Fruit fly (Drosophila melanogaster) whole organism, embryonic: ENCODE data around the gene Nca.

ENCODE experiments used
- Ada2b ChIP-seq: fragments of 200-800 bp; sonication (Bioruptor generic); IDR thresholded peaks from 2 replicates; pipeline ENCODE4 v1.3.6; 2022; ENCODE audit warnings: missing biosample characterization, missing genetic modification characterization
- BtbVII ChIP-seq: fragments of 200-800 bp; sonication (Bioruptor generic); optimal IDR thresholded peaks from 3 replicates; lab custom pipeline; 2017; ENCODE audit warnings: missing biosample characterization, mild to moderate bottlenecking, missing genetic modification characterization
- CG1024 ChIP-seq: fragments of 200-800 bp; sonication (Bioruptor generic); IDR thresholded peaks from 2 replicates; pipeline ENCODE4 v1.3.6; 2022; ENCODE audit warnings: missing biosample characterization, missing genetic modification characterization
- CG10274 ChIP-seq: fragments of 200-800 bp; sonication (Bioruptor generic); optimal IDR thresholded peaks from 3 replicates; lab custom pipeline; 2017; ENCODE audit warnings: missing biosample characterization, mild to moderate bottlenecking, missing genetic modification characterization
- CG10366 ChIP-seq: fragments of 200-800 bp; sonication (Bioruptor generic); IDR thresholded peaks from 2 replicates; pipeline ENCODE4 v1.3.6; 2022; ENCODE audit warnings: missing biosample characterization, missing genetic modification characterization
- CG10654 ChIP-seq: fragments of 200-800 bp; sonication (Bioruptor generic); optimal IDR thresholded peaks from 2 replicates; lab custom pipeline; 2016; ENCODE audit warnings: missing biosample characterization, missing genetic modification characterization
- CG11723 ChIP-seq: fragments of 200-800 bp; sonication (Bioruptor generic); optimal IDR thresholded peaks from 2 replicates; lab custom pipeline; 2017; ENCODE audit warnings: missing biosample characterization, mild to moderate bottlenecking, missing genetic modification characterization
- CG14710 ChIP-seq: fragments of 200-800 bp; sonication (Bioruptor generic); optimal IDR thresholded peaks from 3 replicates; lab custom pipeline; 2019; ENCODE audit warnings: missing biosample characterization, mild to moderate bottlenecking, missing genetic modification characterization, moderate library complexity
- CG1603 ChIP-seq: fragments of 200-800 bp; sonication (Bioruptor generic); optimal IDR thresholded peaks from 2 replicates; lab custom pipeline; 2019; ENCODE audit warnings: missing biosample characterization, mild to moderate bottlenecking, missing genetic modification characterization, moderate library complexity
- CG17385 ChIP-seq: fragments of 200-800 bp; sonication (Bioruptor generic); optimal IDR thresholded peaks from 3 replicates; lab custom pipeline; 2018; ENCODE audit warnings: missing biosample characterization, mild to moderate bottlenecking, missing genetic modification characterization
- CG17802 ChIP-seq: fragments of 200-800 bp; sonication (Bioruptor generic); optimal IDR thresholded peaks from 2 replicates; lab custom pipeline; 2018; ENCODE audit warnings: missing biosample characterization, mild to moderate bottlenecking, missing genetic modification characterization, moderate library complexity
- CG18476 ChIP-seq: fragments of 200-800 bp; sonication (Bioruptor generic); optimal IDR thresholded peaks from 2 replicates; lab custom pipeline; 2016; ENCODE audit warnings: missing biosample characterization, mild to moderate bottlenecking, missing genetic modification characterization
- CG18764 ChIP-seq: fragments of 200-800 bp; sonication (Bioruptor generic); optimal IDR thresholded peaks from 3 replicates; lab custom pipeline; 2016; ENCODE audit warnings: missing biosample characterization, missing genetic modification characterization
- CG30020 ChIP-seq: fragments of 200-800 bp; optimal IDR thresholded peaks from 2 replicates; lab custom pipeline; 2019; ENCODE audit warnings: missing biosample characterization, mild to moderate bottlenecking, missing genetic modification characterization, moderate library complexity
- CG3847 ChIP-seq: fragments of 200-800 bp; sonication (Bioruptor generic); IDR thresholded peaks from 2 replicates; pipeline ENCODE4 v1.3.6; 2022; ENCODE audit warnings: missing biosample characterization, missing genetic modification characterization
- CG4360 ChIP-seq: fragments of 200-800 bp; sonication (Bioruptor generic); IDR thresholded peaks from 2 replicates; pipeline ENCODE4 v1.3.6; 2022; ENCODE audit warnings: missing biosample characterization, missing genetic modification characterization
- CG5245 ChIP-seq: fragments of 200-800 bp; sonication (Bioruptor generic); optimal IDR thresholded peaks from 3 replicates; lab custom pipeline; 2016; ENCODE audit warnings: missing biosample characterization, missing genetic modification characterization
- Chrac-16 ChIP-seq: fragments of 200-800 bp; sonication (Bioruptor generic); optimal IDR thresholded peaks from 3 replicates; lab custom pipeline; 2016; ENCODE audit warnings: missing biosample characterization, missing genetic modification characterization
- Doc3 ChIP-seq: fragments of 200-800 bp; sonication (Bioruptor generic); IDR thresholded peaks from 3 replicates; pipeline ENCODE4 v1.3.6; 2022; ENCODE audit warnings: missing biosample characterization, missing genetic modification characterization; ENCODE audit not compliant: partially characterized antibody
- Eip74EF ChIP-seq, 2 experiments: fragments of 200-800 bp in 1 of 2; fragments of >200 bp in 1 of 2; sonication (Bioruptor generic) in 1 of 2; optimal IDR thresholded peaks; 2 replicates each; lab custom pipeline; 2017 to 2019; ENCODE audit warnings: missing biosample characterization in 2 of 2, missing genetic modification characterization in 2 of 2, mild to moderate bottlenecking in 1 of 2, moderate library complexity in 1 of 2
- Fer2 ChIP-seq: fragments of 200-800 bp; sonication (Bioruptor generic); optimal IDR thresholded peaks from 2 replicates; lab custom pipeline; 2018; ENCODE audit warnings: missing biosample characterization, mild to moderate bottlenecking, missing genetic modification characterization, moderate library complexity
- H15 ChIP-seq: fragments of 200-800 bp; sonication (Bioruptor generic); IDR thresholded peaks from 3 replicates; pipeline ENCODE4 v1.3.6; 2022; ENCODE audit warnings: missing biosample characterization, missing genetic modification characterization
- MESR4 ChIP-seq: fragments of 200-800 bp; sonication (Bioruptor generic); optimal IDR thresholded peaks from 2 replicates; lab custom pipeline; 2018; ENCODE audit warnings: missing biosample characterization, mild to moderate bottlenecking, missing genetic modification characterization, moderate library complexity
- Mrtf ChIP-seq: fragments of 200-800 bp; sonication (Bioruptor generic); IDR thresholded peaks from 3 replicates; pipeline ENCODE4 v1.3.6; 2022; ENCODE audit warnings: missing biosample characterization, missing genetic modification characterization
- NC2α ChIP-seq: fragments of 200-800 bp; sonication (Bioruptor generic); optimal IDR thresholded peaks from 2 replicates; lab custom pipeline; 2016; ENCODE audit warnings: missing biosample characterization, missing genetic modification characterization
- Neu2 ChIP-seq: fragments of 200-800 bp; sonication (Bioruptor generic); optimal IDR thresholded peaks from 3 replicates; lab custom pipeline; 2016; ENCODE audit warnings: missing biosample characterization, missing genetic modification characterization, borderline replicate concordance
- Oaz ChIP-seq: fragments of 200-800 bp; sonication (Bioruptor generic); IDR thresholded peaks from 2 replicates; pipeline ENCODE4 v1.3.6; 2022; ENCODE audit warnings: missing biosample characterization, missing genetic modification characterization
- Stat92E ChIP-seq, 3 experiments: fragments of >200 bp in 2 of 3; fragments of 200-800 bp in 1 of 3; sonication (Bioruptor generic) in 1 of 3; optimal IDR thresholded peaks; 2 replicates each; lab custom pipeline; 2017 to 2019; ENCODE audit warnings: missing biosample characterization in 3 of 3, missing genetic modification characterization in 3 of 3, mild to moderate bottlenecking in 1 of 3, moderate library complexity in 1 of 3
- YL-1 ChIP-seq: fragments of 200-800 bp; sonication (Bioruptor generic); optimal IDR thresholded peaks from 3 replicates; lab custom pipeline; 2017; ENCODE audit warnings: missing biosample characterization, mild to moderate bottlenecking, missing genetic modification characterization
- bbx ChIP-seq: fragments of 200-800 bp; sonication (Bioruptor generic); IDR thresholded peaks from 2 replicates; pipeline ENCODE4 v1.3.6; 2022; ENCODE audit warnings: missing biosample characterization, missing genetic modification characterization; ENCODE audit not compliant: partially characterized antibody
- bowl ChIP-seq: fragments of 200-800 bp; sonication (Bioruptor generic); IDR thresholded peaks from 2 replicates; pipeline ENCODE4 v1.3.6; 2022; ENCODE audit warnings: missing biosample characterization, missing genetic modification characterization
- bsh ChIP-seq, 2 experiments: fragments of 200-800 bp; sonication (Bioruptor generic); optimal IDR thresholded peaks; 2 replicates each; lab custom pipeline; 2017 to 2018; ENCODE audit warnings: mild to moderate bottlenecking in 2 of 2, missing biosample characterization in 2 of 2, missing genetic modification characterization in 2 of 2, moderate library complexity in 1 of 2
- cas ChIP-seq: fragments of 200-800 bp; sonication (Bioruptor generic); IDR thresholded peaks from 2 replicates; pipeline ENCODE4 v1.3.6; 2022; ENCODE audit warnings: missing biosample characterization, missing genetic modification characterization
- cg ChIP-seq: fragments of 200-800 bp; sonication (Bioruptor generic); optimal IDR thresholded peaks from 3 replicates; lab custom pipeline; 2019; ENCODE audit warnings: missing biosample characterization, mild to moderate bottlenecking, missing genetic modification characterization, moderate library complexity
- chinmo ChIP-seq: fragments of 200-800 bp; sonication (Bioruptor generic); IDR thresholded peaks from 4 replicates; pipeline ENCODE4 v1.3.6; 2022; ENCODE audit warnings: missing biosample characterization, missing genetic modification characterization; ENCODE audit not compliant: partially characterized antibody
- eyg ChIP-seq: fragments of 200-800 bp; sonication (Bioruptor generic); optimal IDR thresholded peaks from 3 replicates; lab custom pipeline; 2016; ENCODE audit warnings: missing biosample characterization, missing genetic modification characterization
- gcm ChIP-seq: fragments of 200-800 bp; sonication (Bioruptor generic); optimal IDR thresholded peaks from 2 replicates; lab custom pipeline; 2019; ENCODE audit warnings: missing biosample characterization, mild to moderate bottlenecking, missing genetic modification characterization, moderate library complexity
- grn ChIP-seq: fragments of 200-800 bp; sonication (Bioruptor generic); optimal IDR thresholded peaks from 3 replicates; lab custom pipeline; 2017; ENCODE audit warnings: missing biosample characterization, missing genetic modification characterization
- kay ChIP-seq: fragments of 200-800 bp; sonication (Bioruptor generic); optimal IDR thresholded peaks from 2 replicates; lab custom pipeline; 2016; ENCODE audit warnings: missing biosample characterization, missing genetic modification characterization
- maf-S ChIP-seq: fragments of 200-800 bp; sonication (Bioruptor generic); optimal IDR thresholded peaks from 2 replicates; lab custom pipeline; 2016; ENCODE audit warnings: missing biosample characterization, missing genetic modification characterization
- nerfin-1 ChIP-seq: fragments of 200-800 bp; sonication (Bioruptor generic); optimal IDR thresholded peaks from 3 replicates; lab custom pipeline; 2019; ENCODE audit warnings: missing biosample characterization, mild to moderate bottlenecking, missing genetic modification characterization, moderate library complexity
- nmo ChIP-seq: fragments of 200-800 bp; sonication (Bioruptor generic); optimal IDR thresholded peaks from 2 replicates; lab custom pipeline; 2018; ENCODE audit warnings: missing biosample characterization, mild to moderate bottlenecking, missing genetic modification characterization, moderate library complexity
- oc ChIP-seq: fragments of 200-800 bp; sonication (Bioruptor generic); optimal IDR thresholded peaks from 2 replicates; lab custom pipeline; 2018; ENCODE audit warnings: missing biosample characterization, mild to moderate bottlenecking, missing genetic modification characterization, moderate library complexity
- onecut ChIP-seq: fragments of 200-800 bp; sonication (Bioruptor generic); IDR thresholded peaks from 2 replicates; pipeline ENCODE4 v1.3.6; 2022; ENCODE audit warnings: missing biosample characterization, missing genetic modification characterization
- pros ChIP-seq: fragments of 200-800 bp; sonication (Bioruptor generic); optimal IDR thresholded peaks from 3 replicates; lab custom pipeline; 2019; ENCODE audit warnings: missing biosample characterization, mild to moderate bottlenecking, missing genetic modification characterization, moderate library complexity
- row ChIP-seq: fragments of 200-800 bp; sonication (Bioruptor generic); IDR thresholded peaks from 3 replicates; pipeline ENCODE4 v1.3.6; 2022; ENCODE audit warnings: missing biosample characterization, missing genetic modification characterization
- sug ChIP-seq: fragments of 200-800 bp; optimal IDR thresholded peaks from 2 replicates; lab custom pipeline; 2019; ENCODE audit warnings: missing biosample characterization, mild to moderate bottlenecking, missing genetic modification characterization, moderate library complexity
- wek ChIP-seq: fragments of 200-800 bp; sonication (Bioruptor generic); optimal IDR thresholded peaks from 3 replicates; lab custom pipeline; 2018; ENCODE audit warnings: missing biosample characterization, mild to moderate bottlenecking, missing genetic modification characterization, moderate library complexity

The Nca gene

DNA sequence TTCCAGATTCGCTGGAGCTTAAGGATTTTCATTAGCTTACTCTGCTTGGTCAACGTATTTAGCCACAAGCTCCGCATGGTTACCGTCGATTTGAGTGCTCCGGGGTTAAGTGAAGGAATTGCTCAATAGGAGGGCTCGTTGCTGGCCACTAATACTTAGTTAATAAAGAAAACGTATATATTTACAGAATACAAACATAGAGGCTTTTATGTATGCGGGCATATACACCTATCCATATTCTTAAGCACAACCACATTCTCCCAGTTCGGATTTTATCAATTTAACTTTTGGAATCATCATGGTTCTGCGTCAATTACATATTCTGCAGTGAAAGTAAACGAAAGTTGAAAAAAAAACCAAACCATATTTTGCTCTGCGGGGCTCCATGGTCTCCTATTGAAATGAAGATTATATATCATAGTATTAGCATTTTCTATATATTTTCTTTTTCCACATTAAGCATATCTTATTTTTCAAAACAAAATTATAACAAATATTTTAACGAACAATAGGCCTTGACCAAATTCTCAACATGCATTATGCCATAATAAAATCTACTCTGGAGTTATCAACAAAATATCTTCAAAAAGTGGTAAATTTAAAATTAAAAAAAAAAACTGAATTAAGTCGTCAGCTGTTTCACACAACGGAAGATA lies 8.5 kb downstream of the Nca start, which contains the start of the genes Tom20 and Gabat (continued):
- peak; percentile 38 for TF ChIP-seq CG10654 (GFP tag; lab: Kevin White, UChicago)
- no peak for TF ChIP-seq CG1024 (GFP tag; lab: Robert Waterston, UW)
- no peak for TF ChIP-seq grn (GFP tag; lab: Kevin White, UChicago)
- TF ChIP-seq CG4360: no peak
- TF ChIP-seq gcm: peak; percentile 51
- no peak for TF ChIP-seq Ada2b (GFP tag; lab: Robert Waterston, UW)
- no peak for TF ChIP-seq Chrac-16 (GFP tag; lab: Kevin White, UChicago)
- TF ChIP-seq maf-S (GFP tag; lab: Kevin White, UChicago): no peak
- TF ChIP-seq CG11723 (GFP tag; lab: Kevin White, UChicago): peak; percentile 31
- peak in 1 of 2 experiments; percentile 17 for TF ChIP-seq bsh (GFP tag; optimal IDR thresholded peaks at IDR 0.05; lab: Kevin White, UChicago)
- no peak for TF ChIP-seq H15
- peak; percentile 34 for TF ChIP-seq CG1603 (tag; lab: Kevin White, UChicago)
- no peak for TF ChIP-seq Oaz (GFP tag; lab: Robert Waterston, UW)
- TF ChIP-seq CG17385 (GFP tag; lab: Kevin White, UChicago): peak; percentile 15
- no peak for TF ChIP-seq CG10274
- no peak for TF ChIP-seq CG18476
- TF ChIP-seq cg (GFP tag; lab: Kevin White, UChicago): peak; percentile 72
- TF ChIP-seq CG10366 (GFP tag; lab: Robert Waterston, UW): no peak
- peak; percentile 4 for TF ChIP-seq BtbVII (GFP tag; lab: Kevin White, UChicago)
- peak in 1 of 2 experiments; percentile 3 for TF ChIP-seq Eip74EF (GFP tag; optimal IDR thresholded peaks at IDR 0.05; lab: Kevin White, UChicago)
- TF ChIP-seq wek (GFP tag; lab: Kevin White, UChicago): no peak
- TF ChIP-seq Doc3: no peak
- TF ChIP-seq Fer2 (tag; lab: Kevin White, UChicago): peak; percentile 28
- TF ChIP-seq Stat92E (GFP tag; optimal IDR thresholded peaks at IDR 0.05; lab: Kevin White, UChicago): no peak
- TF ChIP-seq chinmo: no peak
- peak; percentile 19 for TF ChIP-seq sug (tag; lab: Kevin White, UChicago)
- peak; percentile 48 for TF ChIP-seq row (GFP tag; lab: Robert Waterston, UW)

DNA sequence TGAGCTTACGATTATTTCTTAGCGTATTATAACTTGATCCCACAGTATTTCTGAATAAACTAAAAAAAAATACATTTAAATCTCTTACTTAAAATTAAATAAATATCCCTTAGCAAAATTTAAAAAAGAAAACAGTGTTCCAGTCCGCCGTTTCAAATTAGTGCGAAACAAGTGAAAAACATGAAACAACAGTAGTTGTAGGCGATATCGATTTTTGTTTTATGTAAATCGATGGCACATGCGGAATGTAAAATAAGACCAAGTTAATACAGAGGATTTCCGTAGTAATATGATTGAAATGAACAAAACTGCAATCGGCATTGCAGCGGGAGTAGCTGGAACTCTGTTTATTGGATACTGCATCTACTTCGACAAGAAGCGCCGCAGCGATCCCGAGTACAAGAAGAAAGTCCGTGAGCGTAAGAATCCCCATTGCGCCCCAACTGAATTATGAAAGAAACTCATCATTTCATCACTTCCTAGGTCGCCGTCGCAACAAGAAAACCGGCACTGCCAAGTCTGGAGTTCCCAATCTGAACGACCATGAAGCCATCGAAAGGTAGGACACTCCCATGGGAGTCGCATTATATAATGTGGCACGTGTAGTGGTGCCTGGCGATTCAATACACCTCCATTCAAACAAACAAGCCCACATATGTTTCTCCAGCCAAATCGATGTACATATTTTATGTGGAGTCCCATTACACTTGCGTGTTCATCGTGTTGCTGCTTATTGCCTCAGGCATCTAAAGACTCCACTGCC lies 9.4 kb downstream of the Nca start:
- TF ChIP-seq CG14710 (tag; lab: Kevin White, UChicago) (peak; percentile 17), Mrtf (GFP tag; lab: Robert Waterston, UW) (no peak), CG3847 (GFP tag; lab: Robert Waterston, UW) (no peak), row (GFP tag; lab: Robert Waterston, UW) (peak; percentile 55), nerfin-1 (tag; lab: Kevin White, UChicago) (no peak), CG30020 (tag; lab: Kevin White, UChicago) (peak; percentile 99), NC2α (GFP tag; lab: Kevin White, UChicago) (no peak), oc (no peak), bowl (GFP tag; lab: Robert Waterston, UW) (no peak), CG5245 (GFP tag; lab: Kevin White, UChicago) (no peak), eyg (no peak), pros (GFP tag; lab: Kevin White, UChicago) (no peak), kay (no peak), onecut (GFP tag; lab: Robert Waterston, UW) (peak; percentile 94), Neu2 (GFP tag; lab: Kevin White, UChicago) (no peak), CG17802 (peak; percentile 58), bbx (no peak; the same call in 1 of the 2 replicates), MESR4 (peak; percentile 89), CG18764 (GFP tag; lab: Kevin White, UChicago) (no peak), cas (GFP tag; lab: Robert Waterston, UW) (no peak), nmo (GFP tag; lab: Kevin White, UChicago) (peak; percentile 15), YL-1 (GFP tag; lab: Kevin White, UChicago) (peak; percentile 43)
